Worm (Caenorhabditis elegans) whole organism, L4 larva: ENCODE measurements around the gene pap-1.

Experiments
- F37D6.2 ChIP-seq: sonication (generic microtip); optimal IDR thresholded peaks from 2 replicates; lab custom pipeline; 2016; ENCODE audit warnings: mild to moderate bottlenecking, missing genetic modification characterization, missing compliant biosample characterization
- lir-3 ChIP-seq: sonication (generic microtip); optimal IDR thresholded peaks from 2 replicates; lab custom pipeline; 2016; ENCODE audit warnings: mild to moderate bottlenecking, missing genetic modification characterization, missing compliant biosample characterization
- pha-4 ChIP-seq, 2 experiments: fragments of 150-350 bp in 1 of 2; fragments of 200-800 bp in 1 of 2; sonication (Bioruptor generic) in 1 of 2; IDR thresholded peaks in 1 of 2; optimal IDR thresholded peaks in 1 of 2; 2 replicates each; pipeline versions ENCODE4 v1.3.6 to Lab custom; 2014 to 2022; ENCODE audit warnings: missing genetic modification characterization in 2 of 2, missing genetic modification reagents in 2 of 2, missing biosample characterization in 1 of 2, missing compliant biosample characterization in 1 of 2
- zip-11 ChIP-seq: fragments of 200-800 bp; sonication (Bioruptor generic); IDR thresholded peaks from 2 replicates; pipeline ENCODE4 v1.3.6; 2022; ENCODE audit warnings: missing genetic modification characterization, missing compliant biosample characterization
- ztf-7 ChIP-seq: fragments of 150-350 bp; optimal IDR thresholded peaks from 2 replicates; lab custom pipeline; 2014; ENCODE audit warnings: missing biosample characterization, missing genetic modification characterization

ce11 chrV:10468190-10468589 lies 26.4 kb downstream of the pap-1 start, which contains the start of gene egl-9:
- TF ChIP-seq lir-3: no peak
- no peak for TF ChIP-seq F37D6.2 (tag; lab: Kevin White, UChicago)
- no peak; the same call in 1 of the 2 replicates for TF ChIP-seq pha-4 (GFP tag; IDR thresholded peaks at IDR 0.05; lab: Robert Waterston, UW)
- no peak for TF ChIP-seq pha-4 (tag; optimal IDR thresholded peaks at IDR 0.05; lab: Kevin White, UChicago)
- TF ChIP-seq ztf-7 (tag; lab: Kevin White, UChicago): no peak
- TF ChIP-seq zip-11 (GFP tag; lab: Robert Waterston, UW): no peak
